Fruit fly (Drosophila melanogaster): Measurements from ENCODE around the gene CG6696.

Gene CG6696

DNA sequence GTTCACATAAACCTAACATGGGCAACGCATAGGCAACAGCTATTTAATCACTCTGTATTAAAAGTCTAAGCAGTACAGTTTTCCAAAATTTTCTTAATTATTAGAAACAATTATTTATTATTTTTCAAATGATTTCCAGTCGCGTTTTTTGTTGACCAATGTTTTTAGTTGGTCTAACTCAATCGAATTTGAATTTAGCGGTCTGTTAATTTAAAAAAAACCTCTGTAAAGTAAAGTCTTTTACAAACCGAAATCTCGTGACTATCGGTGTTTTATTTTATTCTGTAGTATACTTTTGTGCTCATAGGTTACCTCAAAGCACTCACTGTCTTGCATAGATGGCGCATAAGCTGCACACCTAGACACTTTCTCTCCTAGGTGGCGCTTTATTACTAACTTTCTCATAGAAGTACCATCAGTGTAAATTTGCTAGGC is 26.8 kb downstream of the CG6696 start (continued):
- TF ChIP-seq seq (GFP tag; IDR thresholded peaks at IDR 0.05) (no peak), esg (GFP tag; conservative IDR thresholded peaks at IDR 0.05) (no peak), gce (GFP tag; IDR thresholded peaks at IDR 0.05) (no peak), CG11696 (GFP tag; IDR thresholded peaks at IDR 0.05) (no peak; the same call in 1 of the 2 replicates), sim (GFP tag; IDR thresholded peaks at IDR 0.05) (no peak), C15 (GFP tag; IDR thresholded peaks at IDR 0.05) (no peak), knrl (GFP tag; IDR thresholded peaks at IDR 0.05; ENCODE audit: partially characterized antibody) (peak; percentile 70), CG11504 (tag; optimal IDR thresholded peaks at IDR 0.05) (peak; percentile 43), slp2 (GFP tag; optimal IDR thresholded peaks at IDR 0.05) (peak; percentile 10), sens-2 (GFP tag; IDR thresholded peaks at IDR 0.05) (no peak), hbn (GFP tag; IDR thresholded peaks at IDR 0.05; ENCODE audit: partially characterized antibody) (peak; percentile 46), gem (tag; optimal IDR thresholded peaks at IDR 0.05) (peak; percentile 47), Rfx (GFP tag; IDR thresholded peaks at IDR 0.05) (peak; percentile 67), tll (GFP tag; optimal IDR thresholded peaks at IDR 0.05) (no peak), CG15696 (tag; optimal IDR thresholded peaks at IDR 0.05) (peak; percentile 38), CG18599 (GFP tag; optimal IDR thresholded peaks at IDR 0.05) (no peak), gsb-n (tag; optimal IDR thresholded peaks at IDR 0.05) (no peak), CG14860 (GFP tag; IDR thresholded peaks at IDR 0.05; ENCODE audit: partially characterized antibody) (no peak; the same call in 2 of the 3 replicates), CG6175 (GFP tag; IDR thresholded peaks at IDR 0.05) (no peak), CG9817 (tag; optimal IDR thresholded peaks at IDR 0.05) (peak; percentile 55), chm (GFP tag; IDR thresholded peaks at IDR 0.05) (no peak), CG12071 (GFP tag; optimal IDR thresholded peaks at IDR 0.05) (no peak), corto (GFP tag; optimal IDR thresholded peaks at IDR 0.05) (no peak), CG7372 (GFP tag; IDR thresholded peaks at IDR 0.05) (no peak), CG8765 (GFP tag; IDR thresholded peaks at IDR 0.05) (no peak), pan (optimal IDR thresholded peaks at IDR 0.05) (no peak), pan (GFP tag; optimal IDR thresholded peaks at IDR 0.05 in 1 of 2, IDR thresholded peaks at IDR 0.05 in 1 of 2) (no peak), CG10979 (tag; optimal IDR thresholded peaks at IDR 0.05) (peak; percentile 89), hb (GFP tag; IDR thresholded peaks at IDR 0.05; ENCODE audit: partially characterized antibody) (no peak), yki (optimal IDR thresholded peaks at IDR 0.05) (no peak), Dfd (GFP tag; optimal IDR thresholded peaks at IDR 0.05) (no peak), nom (GFP tag; optimal IDR thresholded peaks at IDR 0.05) (no peak), Dll (GFP tag; IDR thresholded peaks at IDR 0.05; ENCODE audit: partially characterized antibody) (peak; percentile 85; the same call in 3 of the 4 replicates), crol (GFP tag; IDR thresholded peaks at IDR 0.05) (no peak), CG3847 (GFP tag; IDR thresholded peaks at IDR 0.05) (peak; percentile 10; the same call in 1 of the 2 replicates), p53 (GFP tag; optimal IDR thresholded peaks at IDR 0.05) (no peak), croc (GFP tag; conservative IDR thresholded peaks at IDR 0.05) (no peak), CG13296 (GFP tag; optimal IDR thresholded peaks at IDR 0.05) (no peak), Med (GFP tag) (peak; percentile 91), sqz (GFP tag; optimal IDR thresholded peaks at IDR 0.05) (peak; percentile 71), CG34422 (GFP tag; IDR thresholded peaks at IDR 0.05) (0 out of 3 replicates have a peak, but pooled peaks have one; percentile 0), CG8281 (tag; optimal IDR thresholded peaks at IDR 0.05) (no peak), CG9215 (GFP tag; IDR thresholded peaks at IDR 0.05) (no peak), CG10959 (GFP tag; IDR thresholded peaks at IDR 0.05) (no peak), tin (GFP tag; optimal IDR thresholded peaks at IDR 0.05) (peak; percentile 59), CoRest (tag; optimal IDR thresholded peaks at IDR 0.05) (peak; percentile 22), Hr51 (GFP tag; optimal IDR thresholded peaks at IDR 0.05) (peak in 1 of 2 experiments; percentile 20), ase (GFP tag; IDR thresholded peaks at IDR 0.05) (no peak), phol (tag; optimal IDR thresholded peaks at IDR 0.05) (no peak), Lim3 (GFP tag; IDR thresholded peaks at IDR 0.05) (no peak), otp (GFP tag; IDR thresholded peaks at IDR 0.05) (0 out of 3 replicates have a peak, but pooled peaks have one; percentile 12)

Data from whole organism, embryonic.